Worm (Caenorhabditis elegans) whole organism, mixed stage, embryonic: ENCODE results near the gene Y32F6A.5.

Source experiments
- bed-3 ChIP-seq: fragments of 200-800 bp; sonication (Bioruptor generic); optimal IDR thresholded peaks from 3 replicates; lab custom pipeline; 2018; ENCODE audit warnings: mild to moderate bottlenecking, missing genetic modification characterization, moderate library complexity, missing compliant biosample characterization
- blmp-1 ChIP-seq: fragments of 150-350 bp; optimal IDR thresholded peaks from 2 replicates; lab custom pipeline; 2014; ENCODE audit warnings: missing biosample characterization, missing genetic modification characterization
- lsy-2 ChIP-seq: fragments of 150-350 bp; optimal IDR thresholded peaks from 2 replicates; lab custom pipeline; 2014; ENCODE audit warnings: missing biosample characterization, missing genetic modification characterization
- nhr-237 ChIP-seq: fragments of 150-350 bp; optimal IDR thresholded peaks from 2 replicates; lab custom pipeline; 2014; ENCODE audit warnings: missing biosample characterization, missing genetic modification characterization
- snpc-4 ChIP-seq: fragments of 150-350 bp; optimal IDR thresholded peaks from 2 replicates; lab custom pipeline; 2014; ENCODE audit warnings: missing biosample characterization, missing genetic modification characterization
- sptf-1 ChIP-seq: sonication (generic microtip); optimal IDR thresholded peaks from 2 replicates; lab custom pipeline; 2017; ENCODE audit warnings: mild to moderate bottlenecking, missing genetic modification characterization, moderate library complexity, missing compliant biosample characterization
- unc-39 ChIP-seq: fragments of 150-350 bp; optimal IDR thresholded peaks from 2 replicates; lab custom pipeline; 2014; ENCODE audit warnings: missing biosample characterization, missing genetic modification characterization
- ztf-11 ChIP-seq: fragments of 150-350 bp; optimal IDR thresholded peaks from 2 replicates; lab custom pipeline; 2014; ENCODE audit warnings: missing biosample characterization, missing genetic modification characterization

DNA sequence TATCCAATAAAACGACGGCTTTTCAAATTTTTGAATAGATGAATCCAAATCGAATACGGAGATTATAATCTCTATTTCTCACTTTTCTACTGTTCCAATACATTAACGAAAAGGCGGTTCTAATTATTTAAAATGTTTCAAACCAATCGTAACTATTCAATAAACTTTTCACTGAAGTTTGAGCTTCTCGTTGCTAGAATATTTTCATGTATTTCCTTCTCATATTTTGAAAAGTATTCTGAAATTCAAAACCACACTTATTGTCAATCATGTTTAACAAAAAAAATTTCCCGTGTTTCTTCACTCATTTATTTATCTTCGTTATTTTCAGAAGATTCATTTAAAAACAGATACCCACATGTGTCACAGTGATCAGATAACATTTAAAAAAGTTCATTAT lies 50.6 kb downstream of the Y32F6A.5 start, which contains the start of gene F15H10.8:
- TF ChIP-seq ztf-11 (tag; lab: Kevin White, UChicago) (no peak), nhr-237 (no peak), unc-39 (tag; lab: Kevin White, UChicago) (no peak), blmp-1 (tag; lab: Kevin White, UChicago) (no peak), lsy-2 (tag; lab: Kevin White, UChicago) (no peak), snpc-4 (tag; lab: Kevin White, UChicago) (no peak), bed-3 (GFP tag; lab: Kevin White, UChicago) (no peak), sptf-1 (tag; lab: Kevin White, UChicago) (no peak)
